Worm (Caenorhabditis elegans): Measurements from ENCODE around the gene F37A4.2.

ce11 chrIII:6746008-6746407 lies 23.8 kb downstream of the F37A4.2 start, which contains the start of gene dig-1:
- TF ChIP-seq nhr-237 (tag; optimal IDR thresholded peaks at IDR 0.05), result no peak
- TF ChIP-seq nhr-11 (tag; optimal IDR thresholded peaks at IDR 0.05), result no peak
- TF ChIP-seq blmp-1 (tag; optimal IDR thresholded peaks at IDR 0.05; ENCODE audit: insufficient read depth), result no peak
- no peak for TF ChIP-seq zag-1 (tag; optimal IDR thresholded peaks at IDR 0.05)
- no peak for TF ChIP-seq ceh-16 (tag; optimal IDR thresholded peaks at IDR 0.05)
- no peak for TF ChIP-seq ztf-1 (GFP tag; conservative IDR thresholded peaks at IDR 0.05)
- TF ChIP-seq ztf-4 (tag; optimal IDR thresholded peaks at IDR 0.05), result no peak
- TF ChIP-seq nhr-77 (tag; optimal IDR thresholded peaks at IDR 0.05), result no peak
- TF ChIP-seq unc-62 (GFP tag; optimal IDR thresholded peaks at IDR 0.05), result no peak
- no peak for TF ChIP-seq sma-3 (GFP tag; optimal IDR thresholded peaks at IDR 0.05)
- TF ChIP-seq ZK546.5 (tag; optimal IDR thresholded peaks at IDR 0.05), result no peak
- no peak for TF ChIP-seq snpc-4 (tag; optimal IDR thresholded peaks at IDR 0.05)

Measured in whole organism, L2 larva.